Fruit fly (Drosophila melanogaster): Measurements from ENCODE around the gene CG5151.

The CG5151 gene

DNA sequence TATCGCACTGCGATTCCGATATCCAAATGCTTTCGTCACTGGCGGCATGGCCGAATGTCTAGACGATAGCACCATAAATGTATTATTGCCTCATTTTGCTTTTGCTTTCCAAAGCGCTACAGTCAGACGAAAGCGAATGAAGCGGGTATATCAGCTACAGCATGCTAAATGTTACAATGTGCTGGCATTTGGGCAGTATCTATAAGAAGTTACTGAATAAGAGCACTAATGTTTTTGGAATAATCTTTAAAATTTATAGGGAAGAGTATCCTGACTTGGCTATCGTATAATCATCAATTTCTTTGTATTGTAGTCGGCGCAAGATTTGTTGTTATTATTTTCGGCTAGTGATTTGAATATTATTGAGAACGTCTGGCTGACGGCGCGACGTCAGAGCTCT, 38.7 kb upstream of the CG5151 start (continued):
- no peak for TF ChIP-seq CG33557 (GFP tag; optimal IDR thresholded peaks at IDR 0.05)
- TF ChIP-seq lbe (GFP tag; optimal IDR thresholded peaks at IDR 0.05), result peak; percentile 77
- TF ChIP-seq CG4854 (GFP tag; optimal IDR thresholded peaks at IDR 0.05), result peak; percentile 58
- TF ChIP-seq CG31365 (tag; optimal IDR thresholded peaks at IDR 0.05), result peak; percentile 45
- TF ChIP-seq CG3838 (GFP tag; optimal IDR thresholded peaks at IDR 0.05), result no peak
- TF ChIP-seq Dfd (GFP tag; optimal IDR thresholded peaks at IDR 0.05), result no peak
- peak; percentile 55; the same call in 1 of the 2 replicates for TF ChIP-seq ro (GFP tag; IDR thresholded peaks at IDR 0.05)
- TF ChIP-seq CG15479 (GFP tag; optimal IDR thresholded peaks at IDR 0.05), result no peak
- TF ChIP-seq HLH3B (GFP tag; IDR thresholded peaks at IDR 0.05), result peak; percentile 80
- TF ChIP-seq ssp (GFP tag; IDR thresholded peaks at IDR 0.05), result peak; percentile 47; the same call in 1 of the 2 replicates
- TF ChIP-seq row (GFP tag; IDR thresholded peaks at IDR 0.05), result peak; percentile 90
- TF ChIP-seq kah (GFP tag; optimal IDR thresholded peaks at IDR 0.05), result peak; percentile 3
- TF ChIP-seq CG15601 (tag; optimal IDR thresholded peaks at IDR 0.05), result no peak
- TF ChIP-seq lola (GFP tag; optimal IDR thresholded peaks at IDR 0.05), result no peak
- TF ChIP-seq CG6813 (GFP tag; optimal IDR thresholded peaks at IDR 0.05), result peak; percentile 56
- peak; percentile 27 for TF ChIP-seq CG31388 (GFP tag; optimal IDR thresholded peaks at IDR 0.05)
- peak; percentile 66 for TF ChIP-seq CG10654 (GFP tag; optimal IDR thresholded peaks at IDR 0.05)
- peak; percentile 81 for TF ChIP-seq H15 (GFP tag; IDR thresholded peaks at IDR 0.05)
- peak; percentile 80 for TF ChIP-seq CG9817 (tag; optimal IDR thresholded peaks at IDR 0.05)
- peak; percentile 83 for TF ChIP-seq CG43689 (GFP tag; IDR thresholded peaks at IDR 0.05)
- no peak for TF ChIP-seq sc (optimal IDR thresholded peaks at IDR 0.05)
- no peak for TF ChIP-seq sc (GFP tag; optimal IDR thresholded peaks at IDR 0.05)
- TF ChIP-seq Antp (GFP tag; optimal IDR thresholded peaks at IDR 0.05), result peak; percentile 87
- TF ChIP-seq CG8924 (tag; optimal IDR thresholded peaks at IDR 0.05), result peak; percentile 70
- TF ChIP-seq CG13894 (tag; optimal IDR thresholded peaks at IDR 0.05), result peak; percentile 70
- peak; percentile 64 for TF ChIP-seq Side (GFP tag; optimal IDR thresholded peaks at IDR 0.05)
- TF ChIP-seq CG2202 (tag; optimal IDR thresholded peaks at IDR 0.05), result no peak
- TF ChIP-seq Ptx1 (GFP tag; IDR thresholded peaks at IDR 0.05), result peak; percentile 84
- peak; percentile 59 for TF ChIP-seq Deaf1 (tag; optimal IDR thresholded peaks at IDR 0.05)
- peak; percentile 58 for TF ChIP-seq CG18619 (GFP tag; optimal IDR thresholded peaks at IDR 0.05)
- no peak for TF ChIP-seq ftz-f1 (GFP tag; optimal IDR thresholded peaks at IDR 0.05)
- no peak for TF ChIP-seq CG15073 (GFP tag; optimal IDR thresholded peaks at IDR 0.05)
- TF ChIP-seq CG5180 (GFP tag; optimal IDR thresholded peaks at IDR 0.05), result peak; percentile 16
- no peak for TF ChIP-seq CG10979 (tag; optimal IDR thresholded peaks at IDR 0.05)
- no peak for TF ChIP-seq bigmax (GFP tag; optimal IDR thresholded peaks at IDR 0.05)
- TF ChIP-seq CG1602 (GFP tag; optimal IDR thresholded peaks at IDR 0.05), result peak; percentile 59
- TF ChIP-seq CG15269 (tag; optimal IDR thresholded peaks at IDR 0.05), result peak; percentile 85
- peak; percentile 84 for TF ChIP-seq CG11504 (tag; optimal IDR thresholded peaks at IDR 0.05)
- peak; percentile 53; the same call in 2 of the 3 replicates for TF ChIP-seq croc (GFP tag; conservative IDR thresholded peaks at IDR 0.05)
- no peak for TF ChIP-seq CG14860 (GFP tag; IDR thresholded peaks at IDR 0.05; ENCODE audit: partially characterized antibody)
- TF ChIP-seq abd-A (tag; optimal IDR thresholded peaks at IDR 0.05), result peak; percentile 36
- TF ChIP-seq Nf-YC (tag; optimal IDR thresholded peaks at IDR 0.05), result peak; percentile 0
- TF ChIP-seq CG9727 (GFP tag; optimal IDR thresholded peaks at IDR 0.05), result peak; percentile 65
- TF ChIP-seq stc (GFP tag; IDR thresholded peaks at IDR 0.05), result peak; percentile 76
- no peak for TF ChIP-seq CG12236 (GFP tag; optimal IDR thresholded peaks at IDR 0.05)
- peak; percentile 50 for TF ChIP-seq CG6654 (GFP tag; optimal IDR thresholded peaks at IDR 0.05)
- peak; percentile 59 for TF ChIP-seq CG12391 (tag; optimal IDR thresholded peaks at IDR 0.05)
- TF ChIP-seq vvl (GFP tag; IDR thresholded peaks at IDR 0.05), result peak; percentile 92; the same call in 1 of the 2 replicates
- TF ChIP-seq org-1 (GFP tag; optimal IDR thresholded peaks at IDR 0.05), result peak; percentile 68
- no peak for TF ChIP-seq Neu2 (GFP tag; optimal IDR thresholded peaks at IDR 0.05; ENCODE audit: borderline replicate concordance)
- TF ChIP-seq Fer1 (GFP tag; optimal IDR thresholded peaks at IDR 0.05), result no peak
